Worm (Caenorhabditis elegans) whole organism, L1 larva: ENCODE results near the gene Y39A1A.16.

Source experiments
- C16A3.4 ChIP-seq: fragments of 150-350 bp; optimal IDR thresholded peaks from 2 replicates; lab custom pipeline; 2014; ENCODE audit warnings: missing biosample characterization, missing genetic modification characterization
- C34B4.2 ChIP-seq: sonication (generic microtip); optimal IDR thresholded peaks from 2 replicates; lab custom pipeline; 2017; ENCODE audit warnings: mild to moderate bottlenecking, missing genetic modification characterization, missing compliant biosample characterization
- F16B12.6 ChIP-seq: fragments of 150-350 bp; optimal IDR thresholded peaks from 2 replicates; lab custom pipeline; 2014; ENCODE audit warnings: missing biosample characterization, missing genetic modification characterization
- Y116A8C.19 ChIP-seq: sonication (generic microtip); optimal IDR thresholded peaks from 2 replicates; lab custom pipeline; 2016; ENCODE audit warnings: missing compliant biosample characterization, missing genetic modification characterization, borderline replicate concordance
- aha-1 ChIP-seq: fragments of 150-350 bp; optimal IDR thresholded peaks from 2 replicates; lab custom pipeline; 2014; ENCODE audit warnings: missing biosample characterization, missing genetic modification characterization
- aly-2 ChIP-seq: fragments of 150-350 bp; optimal IDR thresholded peaks from 2 replicates; lab custom pipeline; 2014; ENCODE audit warnings: missing biosample characterization, missing genetic modification characterization
- ama-1 ChIP-seq: fragments of 150-350 bp; optimal IDR thresholded peaks from 2 replicates; lab custom pipeline; 2014
- blmp-1 ChIP-seq: fragments of 150-350 bp; optimal IDR thresholded peaks from 2 replicates; lab custom pipeline; 2014; ENCODE audit warnings: missing biosample characterization, missing genetic modification characterization
- ceh-63 ChIP-seq: fragments of 200-800 bp; sonication (Bioruptor generic); optimal IDR thresholded peaks from 2 replicates; lab custom pipeline; 2018; ENCODE audit warnings: mild to moderate bottlenecking, missing genetic modification characterization, missing compliant biosample characterization
- ceh-88 ChIP-seq: fragments of 200-800 bp; sonication (Bioruptor generic); IDR thresholded peaks from 2 replicates; pipeline ENCODE4 v1.3.6; 2022; ENCODE audit warnings: missing genetic modification characterization, missing compliant biosample characterization
- dsc-1 ChIP-seq: sonication (generic microtip); optimal IDR thresholded peaks from 2 replicates; lab custom pipeline; 2016; ENCODE audit warnings: mild to moderate bottlenecking, missing genetic modification characterization, missing compliant biosample characterization
- elt-2 ChIP-seq: sonication (generic microtip); optimal IDR thresholded peaks from 2 replicates; lab custom pipeline; 2016; ENCODE audit warnings: missing genetic modification characterization, mild to moderate bottlenecking, inconsistent platforms, missing compliant biosample characterization, missing genetic modification reagents
- elt-3 ChIP-seq, 6 experiments: fragments of 150-350 bp in 1 of 6; sonication (generic microtip); optimal IDR thresholded peaks; 2 replicates each; lab custom pipeline; 2017 to 2018; ENCODE audit warnings: missing biosample characterization in 6 of 6, missing genetic modification characterization in 6 of 6, inconsistent platforms in 1 of 6
- fkh-4 ChIP-seq: sonication (generic microtip); optimal IDR thresholded peaks from 2 replicates; lab custom pipeline; 2016; ENCODE audit warnings: missing compliant biosample characterization, missing genetic modification characterization, borderline replicate concordance
- fkh-8 ChIP-seq: sonication (generic microtip); optimal IDR thresholded peaks from 2 replicates; lab custom pipeline; 2016; ENCODE audit warnings: mild to moderate bottlenecking, missing genetic modification characterization, missing compliant biosample characterization
- fos-1 ChIP-seq: fragments of 150-350 bp; optimal IDR thresholded peaks from 2 replicates; lab custom pipeline; 2014; ENCODE audit warnings: missing biosample characterization, missing genetic modification characterization
- grh-1 ChIP-seq: fragments of 200-800 bp; sonication (Bioruptor generic); IDR thresholded peaks from 2 replicates; pipeline ENCODE4 v1.3.6; 2022; ENCODE audit warnings: missing genetic modification reagents, missing genetic modification characterization, missing compliant biosample characterization
- hlh-17 ChIP-seq: fragments of 200-800 bp; sonication (Bioruptor generic); optimal IDR thresholded peaks from 2 replicates; lab custom pipeline; 2018; ENCODE audit warnings: missing genetic modification characterization, mild to moderate bottlenecking, missing compliant biosample characterization, moderate library complexity, borderline replicate concordance
- hpl-2 ChIP-seq: fragments of 150-350 bp; optimal IDR thresholded peaks from 2 replicates; lab custom pipeline; 2014; ENCODE audit warnings: missing biosample characterization, missing genetic modification reagents, missing genetic modification characterization
- jun-1 ChIP-seq: fragments of 150-350 bp; optimal IDR thresholded peaks from 2 replicates; lab custom pipeline; 2014; ENCODE audit warnings: missing biosample characterization, missing genetic modification reagents, missing genetic modification characterization
- lin-14 ChIP-seq: fragments of 200-800 bp; sonication (Bioruptor generic); optimal IDR thresholded peaks from 2 replicates; lab custom pipeline; 2018; ENCODE audit warnings: mild to moderate bottlenecking, missing genetic modification characterization, moderate library complexity, missing compliant biosample characterization
- lin-15B ChIP-seq: fragments of 150-350 bp; sonication (generic microtip); optimal IDR thresholded peaks from 3 replicates; lab custom pipeline; 2014; ENCODE audit warnings: missing biosample characterization, missing genetic modification characterization
- lin-35 ChIP-seq, 2 experiments: fragments of 150-350 bp; optimal IDR thresholded peaks; 2 replicates each; lab custom pipeline; 2014; ENCODE audit warnings: missing biosample characterization in 2 of 2, missing genetic modification characterization in 2 of 2, missing genetic modification reagents in 2 of 2
- lin-39 ChIP-seq: fragments of 150-350 bp; optimal IDR thresholded peaks from 2 replicates; lab custom pipeline; 2014; ENCODE audit warnings: missing biosample characterization, missing genetic modification reagents, missing genetic modification characterization
- lsy-2 ChIP-seq, 2 experiments: fragments of 150-350 bp; optimal IDR thresholded peaks; 2 replicates each; lab custom pipeline; 2014; ENCODE audit warnings: missing biosample characterization in 2 of 2, missing genetic modification characterization in 2 of 2
- mdl-1 ChIP-seq, 2 experiments: fragments of 150-350 bp; optimal IDR thresholded peaks; 2 replicates each; lab custom pipeline; 2014 to 2017; ENCODE audit warnings: missing biosample characterization in 2 of 2, missing genetic modification characterization in 2 of 2, inconsistent platforms in 1 of 2
- mef-2 ChIP-seq: fragments of 150-350 bp; optimal IDR thresholded peaks from 2 replicates; lab custom pipeline; 2014; ENCODE audit warnings: missing biosample characterization, missing genetic modification characterization
- mep-1 ChIP-seq: fragments of 150-350 bp; optimal IDR thresholded peaks from 2 replicates; lab custom pipeline; 2014; ENCODE audit warnings: missing biosample characterization, missing genetic modification characterization
- nhr-11 ChIP-seq: fragments of 150-350 bp; optimal IDR thresholded peaks from 2 replicates; lab custom pipeline; 2014; ENCODE audit warnings: missing biosample characterization, missing genetic modification characterization
- nhr-19 ChIP-seq: fragments of 200-800 bp; sonication (Bioruptor generic); conservative IDR thresholded peaks from 2 replicates; pipeline ENCODE4 v1.3.6; 2022; ENCODE audit warnings: missing genetic modification characterization, missing compliant biosample characterization
- nhr-28 ChIP-seq: fragments of 150-350 bp; optimal IDR thresholded peaks from 2 replicates; lab custom pipeline; 2014; ENCODE audit warnings: missing biosample characterization, missing genetic modification characterization
- nhr-47 ChIP-seq: sonication (generic microtip); optimal IDR thresholded peaks from 2 replicates; lab custom pipeline; 2016; ENCODE audit warnings: mild to moderate bottlenecking, missing genetic modification characterization, moderate library complexity, missing compliant biosample characterization
- nhr-71 ChIP-seq: sonication (generic microtip); optimal IDR thresholded peaks from 2 replicates; lab custom pipeline; 2016; ENCODE audit warnings: mild to moderate bottlenecking, missing genetic modification characterization, moderate library complexity, missing compliant biosample characterization
- nhr-84 ChIP-seq: sonication (generic microtip); optimal IDR thresholded peaks from 2 replicates; lab custom pipeline; 2017; ENCODE audit warnings: missing biosample characterization, missing genetic modification characterization
- nhr-90 ChIP-seq: sonication (generic microtip); optimal IDR thresholded peaks from 2 replicates; lab custom pipeline; 2016; ENCODE audit warnings: mild to moderate bottlenecking, missing genetic modification characterization, missing compliant biosample characterization; ENCODE audit not compliant: poor library complexity
- pax-3 ChIP-seq: fragments of 200-800 bp; sonication (Bioruptor generic); optimal IDR thresholded peaks from 2 replicates; lab custom pipeline; 2018; ENCODE audit warnings: mild to moderate bottlenecking, missing genetic modification characterization, moderate library complexity, missing compliant biosample characterization
- pqm-1 ChIP-seq: sonication (generic microtip); optimal IDR thresholded peaks from 3 replicates; lab custom pipeline; 2017; ENCODE audit warnings: missing biosample characterization, missing genetic modification characterization
- skn-1 ChIP-seq: fragments of 150-350 bp; optimal IDR thresholded peaks from 2 replicates; lab custom pipeline; 2014; ENCODE audit warnings: missing biosample characterization, missing genetic modification characterization
- snpc-4 ChIP-seq: fragments of 150-350 bp; optimal IDR thresholded peaks from 2 replicates; lab custom pipeline; 2014; ENCODE audit warnings: missing biosample characterization, missing genetic modification characterization
- snu-23 ChIP-seq: sonication (generic microtip); optimal IDR thresholded peaks from 2 replicates; lab custom pipeline; 2016; ENCODE audit warnings: missing genetic modification characterization, missing compliant biosample characterization
- sox-4 ChIP-seq: sonication (generic microtip); optimal IDR thresholded peaks from 2 replicates; lab custom pipeline; 2016; ENCODE audit warnings: missing genetic modification characterization, missing compliant biosample characterization
- sup-37 ChIP-seq: fragments of 200-800 bp; sonication (Bioruptor generic); optimal IDR thresholded peaks from 2 replicates; lab custom pipeline; 2018; ENCODE audit warnings: mild to moderate bottlenecking, missing genetic modification characterization, missing compliant biosample characterization
- tbx-2 ChIP-seq: sonication (generic microtip); optimal IDR thresholded peaks from 2 replicates; lab custom pipeline; 2016; ENCODE audit warnings: missing genetic modification characterization, missing compliant biosample characterization
- tlp-1 ChIP-seq: fragments of 150-350 bp; optimal IDR thresholded peaks from 2 replicates; lab custom pipeline; 2014; ENCODE audit warnings: missing biosample characterization, missing genetic modification characterization
- unc-30 ChIP-seq: sonication (generic microtip); optimal IDR thresholded peaks from 2 replicates; lab custom pipeline; 2017; ENCODE audit warnings: missing biosample characterization, missing genetic modification characterization
- unc-62 ChIP-seq: fragments of 150-350 bp; optimal IDR thresholded peaks from 2 replicates; lab custom pipeline; 2014; ENCODE audit warnings: missing biosample characterization, missing genetic modification reagents, missing genetic modification characterization
- unc-86 ChIP-seq: sonication (generic microtip); optimal IDR thresholded peaks from 2 replicates; lab custom pipeline; 2016; ENCODE audit warnings: missing genetic modification characterization, missing compliant biosample characterization
- unc-98 ChIP-seq: fragments of 200-800 bp; sonication (Bioruptor generic); IDR thresholded peaks from 2 replicates; pipeline ENCODE4 v1.3.6; 2022; ENCODE audit warnings: missing genetic modification characterization, missing compliant biosample characterization
- xbp-1 ChIP-seq: sonication (generic microtip); optimal IDR thresholded peaks from 2 replicates; lab custom pipeline; 2016; ENCODE audit warnings: missing genetic modification characterization, missing compliant biosample characterization
- zag-1 ChIP-seq: fragments of 150-350 bp; optimal IDR thresholded peaks from 2 replicates; lab custom pipeline; 2014; ENCODE audit warnings: missing biosample characterization, missing genetic modification characterization
- zip-4 ChIP-seq: fragments of 200-800 bp; sonication (Bioruptor generic); optimal IDR thresholded peaks from 2 replicates; lab custom pipeline; 2018; ENCODE audit warnings: mild to moderate bottlenecking, missing genetic modification characterization, moderate library complexity, missing compliant biosample characterization

Gene Y39A1A.16

DNA sequence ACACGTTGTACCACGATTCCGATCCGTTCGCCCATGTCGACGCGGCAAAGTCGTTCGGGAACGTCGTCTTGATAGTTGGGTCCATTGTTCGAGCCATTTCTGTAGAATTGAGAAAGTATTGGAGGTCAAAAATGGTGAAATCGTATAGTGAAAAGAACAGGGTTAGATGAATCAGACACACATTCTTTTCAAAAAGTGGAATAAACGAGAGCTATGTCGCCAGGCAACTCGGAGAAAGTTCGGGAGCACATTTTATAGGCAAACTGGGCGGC, 45.7 kb upstream of the Y39A1A.16 start, which contains the start of gene Y39A1A.9:
TSS of gene Y39A1A.9 (minus strand) at position 99 of the 272 bp plus-strand sequence.
- TF ChIP-seq elt-3 (tag; optimal IDR thresholded peaks at IDR 0.05; lab: Kevin White, UChicago) (no peak), unc-30 (no peak), dsc-1 (tag; lab: Kevin White, UChicago) (no peak), nhr-71 (tag; lab: Kevin White, UChicago) (no peak), ceh-63 (GFP tag; lab: Kevin White, UChicago) (no peak), nhr-28 (tag; lab: Kevin White, UChicago) (no peak), aly-2 (tag; lab: Kevin White, UChicago) (no peak), unc-98 (GFP tag; lab: Robert Waterston, UW) (no peak), fkh-4 (tag; lab: Kevin White, UChicago) (no peak)

- peak; percentile 57 for TF ChIP-seq sox-4
- no peak for TF ChIP-seq ceh-63 (GFP tag; lab: Kevin White, UChicago)
- TF ChIP-seq C16A3.4 (tag; lab: Kevin White, UChicago) = peak; percentile 78
- no peak for TF ChIP-seq aly-2 (tag; lab: Kevin White, UChicago)
- TF ChIP-seq nhr-11 (tag; lab: Kevin White, UChicago) = peak; percentile 68
- peak; percentile 64 for TF ChIP-seq F16B12.6 (tag; lab: Kevin White, UChicago)
- no peak for TF ChIP-seq nhr-84 (tag; lab: Kevin White, UChicago)
- peak; percentile 67 for TF ChIP-seq elt-2 (tag; lab: Kevin White, UChicago)
- TF ChIP-seq snpc-4 = peak; percentile 77
- TF ChIP-seq pqm-1 (tag; lab: Kevin White, UChicago) = peak; percentile 7
- TF ChIP-seq nhr-90 (tag; lab: Kevin White, UChicago) = peak; percentile 89
- TF ChIP-seq hpl-2 = no peak
- TF ChIP-seq blmp-1 (tag; lab: Kevin White, UChicago) = peak; percentile 59
- peak; percentile 36 for TF ChIP-seq unc-30
- TF ChIP-seq pax-3 (tag; lab: Kevin White, UChicago) = peak; percentile 68
- TF ChIP-seq skn-1 (tag; lab: Kevin White, UChicago) = peak; percentile 67
- peak; percentile 91 for TF ChIP-seq unc-86 (tag; lab: Kevin White, UChicago)
- no peak for TF ChIP-seq C34B4.2
- peak; percentile 98 for TF ChIP-seq lin-14
- peak; percentile 68 to 71 for TF ChIP-seq lin-35 (GFP tag; optimal IDR thresholded peaks at IDR 0.05; lab: Kevin White, UChicago)
- peak; percentile 83 for TF ChIP-seq nhr-19 (GFP tag; lab: Robert Waterston, UW)
- no peak for TF ChIP-seq nhr-28 (tag; lab: Kevin White, UChicago)
- peak; percentile 85 for TF ChIP-seq mef-2 (tag; lab: Kevin White, UChicago)
- TF ChIP-seq unc-98 (GFP tag; lab: Robert Waterston, UW) = peak; percentile 59
- TF ChIP-seq tbx-2 (tag; lab: Kevin White, UChicago) = peak; percentile 91
- peak in 2 of 6 experiments; percentile 28 to 56 for TF ChIP-seq elt-3 (tag; optimal IDR thresholded peaks at IDR 0.05; lab: Kevin White, UChicago)
- peak; percentile 51 for TF ChIP-seq sup-37
- no peak for TF ChIP-seq Y116A8C.19 (tag; lab: Kevin White, UChicago)
- peak; percentile 86 for TF ChIP-seq grh-1
- peak; percentile 27 for TF ChIP-seq lin-15B (tag; lab: Kevin White, UChicago)
- no peak for TF ChIP-seq hlh-17 (GFP tag; lab: Kevin White, UChicago)
- TF ChIP-seq fos-1 (tag; lab: Kevin White, UChicago) = peak; percentile 46
- TF ChIP-seq nhr-47 (tag; lab: Kevin White, UChicago) = peak; percentile 92
- TF ChIP-seq zip-4 (GFP tag; lab: Kevin White, UChicago) = peak; percentile 72
- peak; percentile 87 for TF ChIP-seq jun-1 (tag; lab: Kevin White, UChicago)
- peak in 1 of 2 experiments; percentile 80 for TF ChIP-seq mdl-1 (tag; optimal IDR thresholded peaks at IDR 0.05; lab: Kevin White, UChicago)
- no peak for TF ChIP-seq unc-62 (GFP tag; lab: Kevin White, UChicago)
- peak; percentile 91 for TF ChIP-seq aha-1 (tag; lab: Kevin White, UChicago)
- TF ChIP-seq lin-39 (tag; lab: Kevin White, UChicago) = peak; percentile 20
- peak; percentile 86 for TF ChIP-seq xbp-1 (tag; lab: Kevin White, UChicago)
- TF ChIP-seq zag-1 (tag; lab: Kevin White, UChicago) = no peak
- peak; percentile 94 for TF ChIP-seq nhr-71 (tag; lab: Kevin White, UChicago)
- TF ChIP-seq ceh-88 (GFP tag; lab: Robert Waterston, UW) = peak; percentile 52; the same call in 1 of the 2 replicates
- peak; percentile 58 for TF ChIP-seq mep-1 (tag; lab: Kevin White, UChicago)
- peak; percentile 86 for TF ChIP-seq snu-23
- no peak for TF ChIP-seq ama-1
- TF ChIP-seq tlp-1 (tag; lab: Kevin White, UChicago) = no peak
- TF ChIP-seq lsy-2 (tag; optimal IDR thresholded peaks at IDR 0.05; lab: Kevin White, UChicago) = peak; percentile 84 to 85
- TF ChIP-seq fkh-8 (tag; lab: Kevin White, UChicago) = peak; percentile 96
Observed at ce11 chrIII:10634034-10634433, 45.0 kb upstream of the Y39A1A.16 start.
